Fruit fly (Drosophila melanogaster): ENCODE data around the gene Ccp84Af.

The Ccp84Af gene

DNA sequence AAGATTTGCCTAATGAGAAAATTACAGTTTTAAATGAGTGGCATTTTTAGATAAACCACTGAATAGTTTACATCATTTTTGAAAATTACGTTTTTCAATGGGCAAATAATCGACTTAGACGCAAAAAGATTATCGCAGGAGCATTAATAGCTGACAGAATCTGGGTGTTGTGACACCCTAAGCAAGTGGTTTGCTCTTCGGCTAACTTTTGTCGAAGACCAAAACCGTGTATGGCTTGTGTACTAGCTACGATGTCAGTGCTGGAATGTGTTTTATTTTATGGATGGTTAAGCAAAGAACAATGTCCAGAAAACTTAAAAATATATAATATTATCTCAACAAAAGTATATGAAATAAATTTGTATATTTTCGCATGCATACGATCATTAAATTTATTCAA, 18.8 kb upstream of the Ccp84Af start (continued):
- TF ChIP-seq HLH3B (GFP tag; IDR thresholded peaks at IDR 0.05) (no peak), stwl (tag; optimal IDR thresholded peaks at IDR 0.05) (peak; percentile 100), tna (GFP tag; IDR thresholded peaks at IDR 0.05; ENCODE audit: partially characterized antibody) (no peak), ham (GFP tag; IDR thresholded peaks at IDR 0.05) (no peak), Stat92E (GFP tag; optimal IDR thresholded peaks at IDR 0.05) (no peak), tio (GFP tag; optimal IDR thresholded peaks at IDR 0.05) (no peak), CG18262 (tag; optimal IDR thresholded peaks at IDR 0.05) (no peak), chm (GFP tag; IDR thresholded peaks at IDR 0.05) (no peak), CG6689 (GFP tag; IDR thresholded peaks at IDR 0.05) (no peak), CG4730 (GFP tag; IDR thresholded peaks at IDR 0.05) (no peak), Meics (GFP tag; optimal IDR thresholded peaks at IDR 0.05) (no peak), Mes4 (GFP tag; optimal IDR thresholded peaks at IDR 0.05) (no peak), Trl (optimal IDR thresholded peaks at IDR 0.05) (no peak), Trl (GFP tag; optimal IDR thresholded peaks at IDR 0.05) (no peak), z (GFP tag; IDR thresholded peaks at IDR 0.05) (no peak), CG18619 (GFP tag; optimal IDR thresholded peaks at IDR 0.05) (no peak), kah (GFP tag; optimal IDR thresholded peaks at IDR 0.05) (no peak), hth (optimal IDR thresholded peaks at IDR 0.05) (no peak), CG2889 (GFP tag; IDR thresholded peaks at IDR 0.05) (no peak), CG12071 (GFP tag; optimal IDR thresholded peaks at IDR 0.05) (no peak), tap (tag; optimal IDR thresholded peaks at IDR 0.05) (no peak), Scr (GFP tag; IDR thresholded peaks at IDR 0.05; ENCODE audit: partially characterized antibody) (peak; percentile 46; the same call in 1 of the 2 replicates), CG10267 (tag; optimal IDR thresholded peaks at IDR 0.05) (peak; percentile 75), CG7556 (GFP tag; optimal IDR thresholded peaks at IDR 0.05) (no peak), CG8924 (tag; optimal IDR thresholded peaks at IDR 0.05) (no peak), Oaz (GFP tag; IDR thresholded peaks at IDR 0.05) (no peak), CG7987 (GFP tag; optimal IDR thresholded peaks at IDR 0.05) (no peak), gsb-n (tag; optimal IDR thresholded peaks at IDR 0.05) (no peak), Camta (GFP tag; optimal IDR thresholded peaks at IDR 0.05) (no peak), br (optimal IDR thresholded peaks at IDR 0.05) (no peak), ftz-f1 (GFP tag; optimal IDR thresholded peaks at IDR 0.05) (no peak), CG14710 (tag; optimal IDR thresholded peaks at IDR 0.05) (no peak), MESR4 (GFP tag; optimal IDR thresholded peaks at IDR 0.05) (no peak), CG14860 (GFP tag; IDR thresholded peaks at IDR 0.05; ENCODE audit: partially characterized antibody) (no peak), CG9817 (tag; optimal IDR thresholded peaks at IDR 0.05) (peak; percentile 7), CG3065 (GFP tag; optimal IDR thresholded peaks at IDR 0.05) (no peak), CG12659 (GFP tag; optimal IDR thresholded peaks at IDR 0.05) (no peak), Lhr (GFP tag; optimal IDR thresholded peaks at IDR 0.05) (peak; percentile 82), CG7745 (tag; optimal IDR thresholded peaks at IDR 0.05) (no peak), CG4854 (GFP tag; optimal IDR thresholded peaks at IDR 0.05) (no peak), GATAe (GFP tag; conservative IDR thresholded peaks at IDR 0.05) (no peak), lola (GFP tag; optimal IDR thresholded peaks at IDR 0.05) (no peak), MBD-R2 (GFP tag; IDR thresholded peaks at IDR 0.05) (peak; percentile 17; the same call in 1 of the 2 replicates), Dip2 (GFP tag; IDR thresholded peaks at IDR 0.05) (no peak), Usf (GFP tag; optimal IDR thresholded peaks at IDR 0.05) (no peak), Doc2 (GFP tag; IDR thresholded peaks at IDR 0.05) (no peak), CG15514 (GFP tag; optimal IDR thresholded peaks at IDR 0.05) (no peak), vnd (GFP tag; IDR thresholded peaks at IDR 0.05; ENCODE audit: partially characterized antibody) (0 out of 3 replicates have a peak, but pooled peaks have one; percentile 15), Doc3 (GFP tag; IDR thresholded peaks at IDR 0.05; ENCODE audit: partially characterized antibody) (no peak), Hsf (GFP tag; optimal IDR thresholded peaks at IDR 0.05) (no peak), crc (GFP tag; optimal IDR thresholded peaks at IDR 0.05) (no peak), dysf (GFP tag; IDR thresholded peaks at IDR 0.05) (no peak)
